Worm (Caenorhabditis elegans) whole organism, L2 larva: ENCODE data around the gene ZK673.11.

Source experiments
- F13H6.1 ChIP-seq: sonication (generic microtip); optimal IDR thresholded peaks from 2 replicates; lab custom pipeline; 2016; ENCODE audit warnings: missing genetic modification characterization, missing compliant biosample characterization
- R02D3.7 ChIP-seq: fragments of 150-350 bp; optimal IDR thresholded peaks from 2 replicates; lab custom pipeline; 2014; ENCODE audit warnings: missing biosample characterization, missing genetic modification characterization
- Y55F3AM.14 ChIP-seq: fragments of 200-800 bp; sonication (Bioruptor generic); optimal IDR thresholded peaks from 2 replicates; lab custom pipeline; 2018; ENCODE audit warnings: mild to moderate bottlenecking, missing genetic modification characterization, missing compliant biosample characterization
- ZK546.5 ChIP-seq: sonication (generic microtip); optimal IDR thresholded peaks from 2 replicates; lab custom pipeline; 2017; ENCODE audit warnings: missing biosample characterization, missing genetic modification characterization
- aly-2 ChIP-seq: fragments of 150-350 bp; optimal IDR thresholded peaks from 2 replicates; lab custom pipeline; 2014; ENCODE audit warnings: missing biosample characterization, missing genetic modification characterization
- blmp-1 ChIP-seq: sonication (generic microtip); optimal IDR thresholded peaks from 2 replicates; lab custom pipeline; 2017; ENCODE audit warnings: missing genetic modification characterization, mild to moderate bottlenecking, missing compliant biosample characterization, antibody characterized with exemption, moderate library complexity; ENCODE audit not compliant: insufficient read depth
- ceh-16 ChIP-seq: fragments of 150-350 bp; optimal IDR thresholded peaks from 2 replicates; lab custom pipeline; 2014; ENCODE audit warnings: missing biosample characterization, missing genetic modification characterization
- crh-2 ChIP-seq: sonication (generic microtip); optimal IDR thresholded peaks from 2 replicates; lab custom pipeline; 2017; ENCODE audit warnings: missing biosample characterization, missing genetic modification characterization
- dmd-4 ChIP-seq: sonication (generic microtip); optimal IDR thresholded peaks from 2 replicates; lab custom pipeline; 2017; ENCODE audit warnings: missing biosample characterization, missing genetic modification characterization
- egl-27 ChIP-seq: sonication (generic microtip); optimal IDR thresholded peaks from 3 replicates; lab custom pipeline; 2017; ENCODE audit warnings: missing biosample characterization, missing genetic modification reagents, missing genetic modification characterization
- fos-1 ChIP-seq: fragments of 150-350 bp; optimal IDR thresholded peaks from 2 replicates; lab custom pipeline; 2014; ENCODE audit warnings: missing biosample characterization, missing genetic modification characterization
- gmeb-1 ChIP-seq: fragments of 150-350 bp; optimal IDR thresholded peaks from 2 replicates; lab custom pipeline; 2014; ENCODE audit warnings: missing biosample characterization, missing genetic modification characterization
- lsy-2 ChIP-seq, 2 experiments: fragments of 150-350 bp in 1 of 2; sonication (generic microtip) in 1 of 2; optimal IDR thresholded peaks; 2 replicates each; lab custom pipeline; 2014 to 2017; ENCODE audit warnings: missing biosample characterization in 2 of 2, missing genetic modification characterization in 2 of 2
- mbf-1 ChIP-seq: sonication (generic microtip); optimal IDR thresholded peaks from 2 replicates; lab custom pipeline; 2017; ENCODE audit warnings: missing biosample characterization, missing genetic modification characterization
- mdl-1 ChIP-seq, 2 experiments: fragments of 150-350 bp in 1 of 2; sonication (generic microtip) in 1 of 2; optimal IDR thresholded peaks; 2 replicates each; lab custom pipeline; 2017; ENCODE audit warnings: missing biosample characterization in 2 of 2, missing genetic modification characterization in 2 of 2
- nhr-10 ChIP-seq: sonication (generic microtip); optimal IDR thresholded peaks from 2 replicates; lab custom pipeline; 2017; ENCODE audit warnings: missing biosample characterization, missing genetic modification characterization
- nhr-11 ChIP-seq: fragments of 150-350 bp; optimal IDR thresholded peaks from 2 replicates; lab custom pipeline; 2014; ENCODE audit warnings: missing biosample characterization, missing genetic modification characterization
- nhr-12 ChIP-seq: fragments of 150-350 bp; optimal IDR thresholded peaks from 2 replicates; lab custom pipeline; 2014; ENCODE audit warnings: missing biosample characterization, missing genetic modification characterization
- nhr-129 ChIP-seq: fragments of 150-350 bp; optimal IDR thresholded peaks from 2 replicates; lab custom pipeline; 2014; ENCODE audit warnings: missing biosample characterization, missing genetic modification characterization
- nhr-23 ChIP-seq: fragments of 150-350 bp; optimal IDR thresholded peaks from 2 replicates; lab custom pipeline; 2014; ENCODE audit warnings: missing biosample characterization, missing genetic modification reagents, missing genetic modification characterization
- nhr-237 ChIP-seq: fragments of 150-350 bp; optimal IDR thresholded peaks from 2 replicates; lab custom pipeline; 2014; ENCODE audit warnings: missing biosample characterization, missing genetic modification characterization
- nhr-25 ChIP-seq: fragments of 150-350 bp; sonication (generic microtip); optimal IDR thresholded peaks from 3 replicates; lab custom pipeline; 2014; ENCODE audit warnings: missing biosample characterization, missing genetic modification characterization
- nhr-77 ChIP-seq: fragments of 150-350 bp; optimal IDR thresholded peaks from 2 replicates; lab custom pipeline; 2014; ENCODE audit warnings: missing biosample characterization, missing genetic modification characterization
- sem-4 ChIP-seq: fragments of 150-350 bp; optimal IDR thresholded peaks from 2 replicates; lab custom pipeline; 2014; ENCODE audit warnings: missing biosample characterization, missing genetic modification reagents, missing genetic modification characterization
- skn-1 ChIP-seq: sonication (generic microtip); optimal IDR thresholded peaks from 2 replicates; lab custom pipeline; 2017; ENCODE audit warnings: missing biosample characterization, missing genetic modification characterization
- sma-3 ChIP-seq: sonication (generic microtip); optimal IDR thresholded peaks from 2 replicates; lab custom pipeline; 2016; ENCODE audit warnings: missing genetic modification reagents, missing genetic modification characterization, missing compliant biosample characterization
- snpc-4 ChIP-seq: fragments of 150-350 bp; optimal IDR thresholded peaks from 2 replicates; lab custom pipeline; 2014; ENCODE audit warnings: missing biosample characterization, missing genetic modification characterization
- unc-55 ChIP-seq: fragments of 150-350 bp; sonication (generic microtip); optimal IDR thresholded peaks from 3 replicates; lab custom pipeline; 2014; ENCODE audit warnings: missing biosample characterization, missing genetic modification reagents, missing genetic modification characterization
- unc-62 ChIP-seq: fragments of 150-350 bp; optimal IDR thresholded peaks from 2 replicates; lab custom pipeline; 2014; ENCODE audit warnings: missing biosample characterization, missing genetic modification reagents, missing genetic modification characterization
- zag-1 ChIP-seq: fragments of 150-350 bp; optimal IDR thresholded peaks from 2 replicates; lab custom pipeline; 2014; ENCODE audit warnings: missing biosample characterization, missing genetic modification characterization
- ztf-1 ChIP-seq: fragments of 200-800 bp; sonication (Bioruptor generic); conservative IDR thresholded peaks from 2 replicates; pipeline ENCODE4 v1.3.6; 2022; ENCODE audit warnings: missing genetic modification characterization, missing compliant biosample characterization
- ztf-4 ChIP-seq: fragments of 150-350 bp; optimal IDR thresholded peaks from 2 replicates; lab custom pipeline; 2014; ENCODE audit warnings: missing biosample characterization, missing genetic modification characterization

The ZK673.11 gene

ce11 chrII:10461207-10461606 lies 4.1 kb downstream of the ZK673.11 start, which contains the start of gene ZK673.5:
Gene ZK673.5 (plus strand): TSS chrII:10461507.
- TF ChIP-seq mdl-1 (tag; optimal IDR thresholded peaks at IDR 0.05; lab: Kevin White, UChicago) = no peak
- no peak for TF ChIP-seq nhr-12
- no peak for TF ChIP-seq unc-55 (GFP tag; lab: Kevin White, UChicago)
- TF ChIP-seq unc-62 (GFP tag; lab: Kevin White, UChicago) = no peak
- TF ChIP-seq aly-2 (tag; lab: Kevin White, UChicago) = no peak
- TF ChIP-seq sem-4 (tag; lab: Kevin White, UChicago) = no peak
- no peak for TF ChIP-seq nhr-25 (tag; lab: Kevin White, UChicago)
- no peak for TF ChIP-seq egl-27
- TF ChIP-seq nhr-11 (tag; lab: Kevin White, UChicago) = no peak
- no peak for TF ChIP-seq nhr-77 (tag; lab: Kevin White, UChicago)
- no peak for TF ChIP-seq dmd-4 (tag; lab: Kevin White, UChicago)
- TF ChIP-seq R02D3.7 (tag; lab: Kevin White, UChicago) = no peak
- TF ChIP-seq snpc-4 (tag; lab: Kevin White, UChicago) = no peak
- no peak for TF ChIP-seq crh-2 (tag; lab: Kevin White, UChicago)
- TF ChIP-seq nhr-23 = no peak
- TF ChIP-seq ztf-1 (GFP tag; lab: Robert Waterston, UW) = no peak
- no peak for TF ChIP-seq nhr-237 (tag; lab: Kevin White, UChicago)
- no peak for TF ChIP-seq sma-3 (GFP tag; lab: Kevin White, UChicago)
- TF ChIP-seq, all 48 proteins: peak for 0

- no peak for TF ChIP-seq gmeb-1
- no peak for TF ChIP-seq blmp-1 (tag; lab: Kevin White, UChicago)
- TF ChIP-seq dmd-4 (tag; lab: Kevin White, UChicago) = no peak
- no peak for TF ChIP-seq lsy-2 (tag; optimal IDR thresholded peaks at IDR 0.05; lab: Kevin White, UChicago)
- no peak for TF ChIP-seq sma-3 (GFP tag; lab: Kevin White, UChicago)
- no peak for TF ChIP-seq mbf-1 (tag; lab: Kevin White, UChicago)
- TF ChIP-seq nhr-129 = no peak
- no peak for TF ChIP-seq ztf-4 (tag; lab: Kevin White, UChicago)
- TF ChIP-seq F13H6.1 (tag; lab: Kevin White, UChicago) = no peak
- TF ChIP-seq Y55F3AM.14 (GFP tag; lab: Kevin White, UChicago) = no peak
- no peak for TF ChIP-seq zag-1
- TF ChIP-seq nhr-23 = no peak
- no peak for TF ChIP-seq nhr-12
Observed at ce11 chrII:10464230-10464920, 7.3 kb downstream of the ZK673.11 start, which contains the start of the genes ZK673.6 and sdz-37. Gene ZK673.6 (minus strand): TSS chrII:10464330. Gene sdz-37 (plus strand): TSS chrII:10464870.

DNA sequence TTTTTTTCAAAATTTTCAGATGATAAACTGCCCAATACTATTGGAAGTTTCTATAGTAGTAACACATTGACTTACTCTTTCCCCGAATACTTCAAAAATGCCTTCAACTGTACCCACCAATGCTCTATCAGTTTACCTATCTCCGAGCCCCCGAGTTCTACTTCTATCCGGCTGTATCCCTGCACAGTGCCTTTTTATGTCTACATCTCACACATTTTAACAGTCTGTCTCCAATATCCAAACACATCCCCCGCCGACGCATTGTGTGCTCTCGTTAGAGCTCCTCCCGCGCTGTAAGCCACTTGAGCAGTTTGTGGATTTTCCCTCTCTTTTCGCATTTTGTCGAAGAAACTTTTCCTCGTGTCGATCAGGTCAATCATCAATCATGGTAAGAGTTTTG lies 9.5 kb downstream of the ZK673.11 start, which contains the start of gene tnc-2:
tnc-2 (plus strand) TSS at position 301 of the 400 bp plus-strand sequence.
- no peak for TF ChIP-seq mbf-1 (tag; lab: Kevin White, UChicago)
- TF ChIP-seq ceh-16 (tag; lab: Kevin White, UChicago) = no peak
- no peak for TF ChIP-seq F13H6.1 (tag; lab: Kevin White, UChicago)
- no peak for TF ChIP-seq nhr-10 (tag; lab: Kevin White, UChicago)
- TF ChIP-seq ZK546.5 (tag; lab: Kevin White, UChicago) = no peak

DNA sequence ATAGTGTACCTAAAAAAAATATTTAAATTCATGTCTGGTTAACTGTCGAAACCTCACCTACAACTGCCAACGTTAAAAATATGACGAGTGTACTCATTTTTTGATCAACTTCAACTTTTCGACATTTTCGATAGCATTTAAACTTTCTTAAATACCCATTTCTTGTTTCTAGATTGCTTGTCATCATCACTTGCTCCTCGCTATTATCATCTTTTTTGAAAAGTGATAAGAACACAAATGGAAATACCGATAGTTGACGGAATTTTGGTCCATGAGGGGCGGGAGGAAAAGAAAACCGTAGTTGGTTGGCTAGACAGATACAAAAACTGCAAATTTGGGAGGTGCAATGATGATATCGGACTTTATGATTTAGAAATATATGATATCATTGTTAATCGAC lies 13.1 kb downstream of the ZK673.11 start, which contains the start of gene clec-143:
clec-143 (minus strand) TSS at position 139 of the 400 bp plus-strand sequence.
- TF ChIP-seq skn-1 (tag; lab: Kevin White, UChicago) = peak; percentile 78
- peak; percentile 62 for TF ChIP-seq fos-1
- no peak for TF ChIP-seq nhr-23
- TF ChIP-seq, all 48 proteins: peak for 2

DNA sequence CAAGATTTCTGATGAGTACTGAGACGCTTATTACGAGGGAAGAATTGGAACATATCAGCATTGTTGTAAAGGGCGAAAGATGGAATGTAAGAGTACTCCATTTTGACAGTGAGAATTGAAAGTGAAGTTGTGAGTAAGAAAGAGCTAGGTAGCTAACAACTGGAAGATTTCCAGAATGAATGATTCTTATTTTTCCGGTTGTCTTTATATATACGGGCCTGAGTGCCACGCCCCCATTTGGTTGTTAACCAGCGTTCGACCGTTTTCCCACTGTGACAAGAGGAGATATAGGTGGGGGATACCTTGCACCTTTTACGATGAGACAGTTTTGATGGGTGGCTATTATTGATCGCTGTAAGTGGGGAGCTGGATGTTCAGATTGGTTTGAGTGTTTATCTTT lies 14.2 kb downstream of the ZK673.11 start, which contains the start of gene ZK666.1:
ZK666.1 (minus strand) TSS at position 101 of the 400 bp plus-strand sequence.
- no peak for TF ChIP-seq unc-62 (GFP tag; lab: Kevin White, UChicago)
- no peak for TF ChIP-seq F13H6.1 (tag; lab: Kevin White, UChicago)
- TF ChIP-seq Y55F3AM.14 (GFP tag; lab: Kevin White, UChicago) = no peak
